Worm (Caenorhabditis elegans) whole organism, early embryonic: ENCODE data around the gene mrpl-2.

Source experiments
- B0310.2 ChIP-seq: sonication (generic microtip); optimal IDR thresholded peaks from 2 replicates; lab custom pipeline; 2016; ENCODE audit warnings: mild to moderate bottlenecking, missing genetic modification characterization, missing compliant biosample characterization
- F13C5.2 ChIP-seq: sonication (generic microtip); optimal IDR thresholded peaks from 2 replicates; lab custom pipeline; 2017; ENCODE audit warnings: mild to moderate bottlenecking, missing genetic modification characterization, inconsistent platforms, missing compliant biosample characterization
- aly-1 ChIP-seq: sonication (generic microtip); optimal IDR thresholded peaks from 2 replicates; lab custom pipeline; 2016; ENCODE audit warnings: missing genetic modification characterization, missing compliant biosample characterization
- ama-1 ChIP-seq: fragments of 150-350 bp; optimal IDR thresholded peaks from 2 replicates; lab custom pipeline; 2014
- ceh-13 ChIP-seq: fragments of 200-800 bp; sonication (Bioruptor generic); optimal IDR thresholded peaks from 2 replicates; lab custom pipeline; 2018; ENCODE audit warnings: mild to moderate bottlenecking, missing genetic modification characterization, missing compliant biosample characterization
- ceh-36 ChIP-seq: sonication (generic microtip); optimal IDR thresholded peaks from 2 replicates; lab custom pipeline; 2016; ENCODE audit warnings: missing genetic modification characterization, inconsistent platforms, missing compliant biosample characterization
- ets-7 ChIP-seq: sonication (generic microtip); optimal IDR thresholded peaks from 2 replicates; lab custom pipeline; 2016; ENCODE audit warnings: missing genotype, missing genetic modification characterization, missing compliant biosample characterization
- flt-1 ChIP-seq: fragments of 200-800 bp; sonication (Bioruptor generic); IDR thresholded peaks from 2 replicates; pipeline ENCODE4 v1.3.6; 2022; ENCODE audit warnings: missing genetic modification characterization, missing compliant biosample characterization
- hmbx-1 ChIP-seq: sonication (generic microtip); optimal IDR thresholded peaks from 2 replicates; lab custom pipeline; 2016; ENCODE audit warnings: mild to moderate bottlenecking, missing genetic modification characterization, missing compliant biosample characterization
- hnd-1 ChIP-seq: sonication (generic microtip); optimal IDR thresholded peaks from 2 replicates; lab custom pipeline; 2016; ENCODE audit warnings: missing genetic modification characterization, missing compliant biosample characterization
- scrt-1 ChIP-seq: fragments of 200-800 bp; sonication (Bioruptor generic); IDR thresholded peaks from 2 replicates; pipeline ENCODE4 v1.3.6; 2022; ENCODE audit warnings: missing genetic modification characterization, missing compliant biosample characterization
- sea-1 ChIP-seq: fragments of 200-800 bp; sonication (Bioruptor generic); conservative IDR thresholded peaks from 2 replicates; pipeline ENCODE4 v1.3.6; 2022; ENCODE audit warnings: missing genetic modification characterization, missing compliant biosample characterization
- tbx-37 ChIP-seq: fragments of 200-800 bp; sonication (Bioruptor generic); conservative IDR thresholded peaks from 2 replicates; pipeline ENCODE4 v1.3.6; 2022; ENCODE audit warnings: missing genetic modification reagents, missing genetic modification characterization, missing compliant biosample characterization
- tra-4 ChIP-seq: sonication (generic microtip); optimal IDR thresholded peaks from 2 replicates; lab custom pipeline; 2017; ENCODE audit warnings: missing genetic modification characterization, missing compliant biosample characterization

DNA sequence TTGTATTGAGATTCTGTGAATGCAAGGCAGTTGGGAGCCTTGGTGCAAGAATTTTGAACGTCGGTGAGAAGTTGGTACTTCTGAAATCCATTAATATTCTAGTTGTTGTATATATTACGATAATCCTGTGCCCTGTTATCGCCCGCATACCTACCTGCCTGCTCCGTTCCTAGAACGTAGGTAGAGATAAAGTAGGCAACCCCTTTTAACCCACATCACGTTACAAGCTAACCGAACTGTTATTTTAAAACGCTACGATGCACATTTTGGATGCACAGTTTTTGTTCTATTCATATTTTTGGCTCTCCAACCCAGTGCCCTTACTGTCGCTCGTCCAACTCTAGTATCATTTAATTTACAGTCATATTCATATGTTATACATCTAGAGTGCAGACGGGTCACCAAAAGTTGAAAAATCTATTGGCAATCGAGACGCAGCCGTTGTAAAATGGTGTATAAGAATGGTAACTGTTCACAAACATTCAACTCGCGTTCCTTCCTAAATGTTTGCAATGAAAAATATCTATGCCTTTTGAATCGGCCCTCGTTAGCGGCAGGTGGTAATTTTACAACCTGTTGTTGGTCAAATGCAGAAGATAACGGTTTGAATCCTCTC lies 18.6 kb upstream of the mrpl-2 start:
- TF ChIP-seq hmbx-1 (tag; lab: Kevin White, UChicago) = no peak
- no peak for TF ChIP-seq ets-7 (tag; lab: Kevin White, UChicago)
- TF ChIP-seq ceh-36 (tag; lab: Kevin White, UChicago) = no peak
- TF ChIP-seq ama-1 (lab: Kevin White, UChicago) = no peak
- no peak for TF ChIP-seq scrt-1
- no peak for TF ChIP-seq tra-4 (tag; lab: Kevin White, UChicago)
- TF ChIP-seq ceh-13 (GFP tag; lab: Kevin White, UChicago) = no peak
- TF ChIP-seq hnd-1 (tag; lab: Kevin White, UChicago) = no peak
- TF ChIP-seq B0310.2 (tag; lab: Kevin White, UChicago) = no peak
- no peak for TF ChIP-seq flt-1 (GFP tag; lab: Robert Waterston, UW)
- no peak for TF ChIP-seq F13C5.2 (tag; lab: Kevin White, UChicago)
- TF ChIP-seq sea-1 (GFP tag; lab: Robert Waterston, UW) = no peak
- no peak for TF ChIP-seq tbx-37 (GFP tag; lab: Robert Waterston, UW)
- TF ChIP-seq aly-1 = no peak
